Fruit fly (Drosophila melanogaster): ENCODE measurements around the gene CG43638.

dm6 chr3L:12074952-12075351, 30.6 kb downstream of the CG43638 start:
- no peak for TF ChIP-seq CTCF (optimal IDR thresholded peaks at IDR 0.05)
- TF ChIP-seq CG8478 (optimal IDR thresholded peaks at IDR 0.05), result no peak
